Worm (Caenorhabditis elegans): ENCODE measurements around the gene Y54G2A.18.

- no peak for TF ChIP-seq nhr-237 (tag; optimal IDR thresholded peaks at IDR 0.05)
- no peak for TF ChIP-seq nhr-6 (tag; optimal IDR thresholded peaks at IDR 0.05)
- TF ChIP-seq aly-2 (tag; optimal IDR thresholded peaks at IDR 0.05), result no peak
- no peak for TF ChIP-seq lsy-2 (tag; optimal IDR thresholded peaks at IDR 0.05)
- TF ChIP-seq ztf-11 (tag; optimal IDR thresholded peaks at IDR 0.05), result no peak
- no peak for TF ChIP-seq snpc-4 (tag; optimal IDR thresholded peaks at IDR 0.05)
- TF ChIP-seq blmp-1 (tag; optimal IDR thresholded peaks at IDR 0.05; ENCODE audit: insufficient read depth), result no peak
- TF ChIP-seq elt-1 (tag; optimal IDR thresholded peaks at IDR 0.05), result no peak
- no peak for TF ChIP-seq zag-1 (tag; optimal IDR thresholded peaks at IDR 0.05)
- TF ChIP-seq elt-3 (tag; optimal IDR thresholded peaks at IDR 0.05), result no peak
- TF ChIP-seq F13H6.1 (tag; optimal IDR thresholded peaks at IDR 0.05), result no peak
- TF ChIP-seq lin-39 (tag; optimal IDR thresholded peaks at IDR 0.05), result no peak
- no peak for TF ChIP-seq lin-13 (GFP tag; optimal IDR thresholded peaks at IDR 0.05)
- no peak for TF ChIP-seq unc-62 (GFP tag; optimal IDR thresholded peaks at IDR 0.05)
Measured at ce11 chrIV:2897644-2898160, 5.4 kb upstream of the Y54G2A.18 start, which contains the start of gene Y54G2A.36.

Measured in whole organism, L2 larva.